Fruit fly (Drosophila melanogaster) whole organism, adult: Measurements from ENCODE around the gene Sf3b3.

Source experiments
- CG11617 ChIP-seq: fragments of 200-800 bp; sonication (Bioruptor generic); optimal IDR thresholded peaks from 2 replicates; lab custom pipeline; 2017; ENCODE audit warnings: mild to moderate bottlenecking, missing biosample characterization, missing genetic modification reagents, missing genetic modification characterization
- CG12768 ChIP-seq: fragments of 200-800 bp; sonication (Bioruptor generic); optimal IDR thresholded peaks from 2 replicates; lab custom pipeline; 2017; ENCODE audit warnings: missing biosample characterization, missing genetic modification characterization, mild to moderate bottlenecking, moderate library complexity, missing genetic modification reagents
- CG14711 ChIP-seq: fragments of 200-800 bp; sonication (Bioruptor generic); optimal IDR thresholded peaks from 2 replicates; lab custom pipeline; 2018; ENCODE audit warnings: missing biosample characterization, mild to moderate bottlenecking, missing genetic modification characterization, moderate library complexity
- CG1620 ChIP-seq: fragments of 200-800 bp; sonication (Bioruptor generic); optimal IDR thresholded peaks from 2 replicates; lab custom pipeline; 2016; ENCODE audit warnings: missing biosample characterization, missing genetic modification characterization
- CG33017 ChIP-seq: fragments of 200-800 bp; sonication (Bioruptor generic); optimal IDR thresholded peaks from 2 replicates; lab custom pipeline; 2018; ENCODE audit warnings: missing biosample characterization, mild to moderate bottlenecking, missing genetic modification characterization, moderate library complexity
- CG5204 ChIP-seq: fragments of 200-800 bp; sonication (Bioruptor generic); optimal IDR thresholded peaks from 2 replicates; lab custom pipeline; 2016; ENCODE audit warnings: missing biosample characterization, missing genetic modification characterization
- CG7045 ChIP-seq: fragments of 200-800 bp; sonication (Bioruptor generic); optimal IDR thresholded peaks from 2 replicates; lab custom pipeline; 2017; ENCODE audit warnings: missing biosample characterization, mild to moderate bottlenecking, missing genetic modification characterization
- CG7101 ChIP-seq: fragments of 200-800 bp; sonication (Bioruptor generic); optimal IDR thresholded peaks from 2 replicates; lab custom pipeline; 2018; ENCODE audit warnings: missing biosample characterization, mild to moderate bottlenecking, missing genetic modification characterization, moderate library complexity
- Clk ChIP-seq: fragments of 200-800 bp; sonication (Bioruptor generic); optimal IDR thresholded peaks from 2 replicates; lab custom pipeline; 2017; ENCODE audit warnings: missing biosample characterization, missing genetic modification characterization
- Crg-1 ChIP-seq: fragments of 200-800 bp; sonication (Bioruptor generic); optimal IDR thresholded peaks from 2 replicates; lab custom pipeline; 2016; ENCODE audit warnings: missing biosample characterization, missing genetic modification characterization
- Hr96 ChIP-seq: fragments of 200-800 bp; sonication (Bioruptor generic); optimal IDR thresholded peaks from 2 replicates; lab custom pipeline; 2016; ENCODE audit warnings: missing biosample characterization, missing genetic modification characterization
- Mnt ChIP-seq: fragments of 200-800 bp; sonication (Bioruptor generic); optimal IDR thresholded peaks from 2 replicates; lab custom pipeline; 2016; ENCODE audit warnings: missing biosample characterization, mild to moderate bottlenecking, missing genetic modification characterization
- bab1 ChIP-seq: fragments of 200-800 bp; sonication (Bioruptor generic); optimal IDR thresholded peaks from 3 replicates; lab custom pipeline; 2019; ENCODE audit warnings: missing biosample characterization, mild to moderate bottlenecking, missing genetic modification characterization, moderate library complexity
- cic ChIP-seq: fragments of 200-800 bp; sonication (Bioruptor generic); optimal IDR thresholded peaks from 2 replicates; lab custom pipeline; 2017; ENCODE audit warnings: missing biosample characterization, mild to moderate bottlenecking, missing genetic modification characterization, moderate library complexity
- cnc ChIP-seq, 2 experiments: fragments of >200 bp; optimal IDR thresholded peaks; 2 replicates each; lab custom pipeline; 2017
- kay ChIP-seq: fragments of 200-800 bp; sonication (Bioruptor generic); peaks from one replicate; lab custom pipeline; 2016; ENCODE audit warnings: missing biosample characterization, missing genetic modification characterization, borderline replicate concordance
- ovo ChIP-seq: fragments of 200-800 bp; sonication (Bioruptor generic); optimal IDR thresholded peaks from 2 replicates; lab custom pipeline; 2016; ENCODE audit warnings: missing biosample characterization, missing genetic modification characterization
- pad ChIP-seq: fragments of 200-800 bp; sonication (Bioruptor generic); optimal IDR thresholded peaks from 3 replicates; lab custom pipeline; 2017; ENCODE audit warnings: missing biosample characterization, missing genetic modification characterization, mild to moderate bottlenecking, moderate library complexity, missing genetic modification reagents
- tj ChIP-seq: fragments of 200-800 bp; sonication (Bioruptor generic); optimal IDR thresholded peaks from 3 replicates; lab custom pipeline; 2017; ENCODE audit warnings: missing biosample characterization, mild to moderate bottlenecking, missing genetic modification characterization, moderate library complexity
- toe ChIP-seq: fragments of 200-800 bp; sonication (Bioruptor generic); optimal IDR thresholded peaks from 2 replicates; lab custom pipeline; 2016; ENCODE audit warnings: missing biosample characterization, missing genetic modification characterization

Sf3b3 gene

DNA sequence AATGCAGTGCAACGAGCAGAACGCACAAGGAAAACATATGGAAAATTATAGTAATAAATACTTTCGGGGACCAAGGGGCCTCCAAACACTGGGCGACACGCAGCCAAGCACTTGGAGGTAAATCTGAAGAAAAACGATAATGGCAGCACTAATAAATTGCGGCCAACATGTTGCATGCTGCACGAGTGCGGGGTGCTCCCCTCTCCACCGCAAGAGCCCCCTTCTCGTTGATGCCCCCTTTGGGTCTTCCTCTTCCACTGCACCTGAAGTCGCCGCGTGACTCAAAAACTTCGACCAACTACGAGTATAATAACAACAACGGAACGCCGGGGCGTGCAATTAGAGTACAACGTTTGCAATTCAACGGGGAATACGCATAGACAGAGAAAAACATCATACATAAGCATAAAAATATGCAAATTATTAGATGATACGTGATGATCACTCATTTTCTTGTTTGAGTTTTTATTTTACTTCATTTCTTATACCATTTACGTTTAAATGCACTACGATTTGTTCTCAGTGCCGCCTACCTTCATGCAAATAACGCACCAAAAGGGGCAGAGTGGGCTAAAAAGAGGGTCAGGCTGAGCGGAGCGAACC is 31.2 kb downstream of the Sf3b3 start:
- no peak for TF ChIP-seq CG11617 (GFP tag; lab: Kevin White, UChicago)
- TF ChIP-seq cic (GFP tag; lab: Kevin White, UChicago), result no peak
- TF ChIP-seq kay (GFP tag; lab: Kevin White, UChicago), result no peak
- no peak for TF ChIP-seq tj
- TF ChIP-seq bab1 (GFP tag; lab: Kevin White, UChicago), result no peak
- no peak for TF ChIP-seq CG12768 (GFP tag; lab: Kevin White, UChicago)
- TF ChIP-seq CG7101 (tag; lab: Kevin White, UChicago), result no peak
- no peak for TF ChIP-seq Mnt (GFP tag; lab: Kevin White, UChicago)

DNA sequence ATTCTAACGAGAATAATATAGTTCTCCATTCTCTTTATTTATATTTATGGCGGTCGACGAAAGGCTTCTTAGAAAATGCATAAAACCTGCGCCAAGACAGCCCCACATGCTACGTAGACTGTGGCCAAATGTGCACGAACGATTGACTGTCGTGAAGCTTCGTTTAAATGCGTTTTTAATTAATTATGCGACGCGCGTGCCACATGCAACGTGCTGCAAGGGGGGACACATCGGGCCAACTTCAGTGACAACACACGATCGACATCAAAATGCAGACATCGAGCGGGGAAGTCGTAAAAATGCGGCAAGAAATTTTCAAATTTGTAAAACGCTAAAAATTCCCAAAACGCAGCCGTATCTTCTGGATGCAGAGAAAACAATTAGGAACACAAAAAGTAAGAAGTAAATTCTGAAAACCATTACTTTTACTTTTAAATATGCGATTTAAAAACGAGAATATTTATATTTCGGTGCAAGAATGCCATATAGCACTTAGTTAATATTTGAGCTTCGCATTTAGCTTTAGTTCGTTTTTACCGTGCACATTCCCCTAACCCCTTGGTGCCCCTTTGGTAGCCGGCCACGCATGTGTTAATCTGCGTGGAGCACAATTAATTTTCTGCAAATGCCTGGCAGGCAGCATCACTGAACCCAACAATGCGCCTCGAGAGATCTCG is 33.2 kb downstream of the Sf3b3 start:
- TF ChIP-seq toe, result no peak
- TF ChIP-seq CG5204, result no peak
- TF ChIP-seq Crg-1 (GFP tag; lab: Kevin White, UChicago), result no peak
- no peak for TF ChIP-seq cnc (optimal IDR thresholded peaks at IDR 0.05; lab: Kevin White, UChicago)
- no peak for TF ChIP-seq ovo
- no peak for TF ChIP-seq bab1 (GFP tag; lab: Kevin White, UChicago)
- TF ChIP-seq pad (GFP tag; lab: Kevin White, UChicago), result no peak
- TF ChIP-seq kay (GFP tag; lab: Kevin White, UChicago), result no peak
- no peak for TF ChIP-seq CG7101 (tag; lab: Kevin White, UChicago)
- no peak for TF ChIP-seq CG12768 (GFP tag; lab: Kevin White, UChicago)
- TF ChIP-seq cic (GFP tag; lab: Kevin White, UChicago), result no peak
- no peak for TF ChIP-seq CG14711 (tag; lab: Kevin White, UChicago)
- TF ChIP-seq Clk (GFP tag; lab: Kevin White, UChicago), result no peak
- TF ChIP-seq Mnt (GFP tag; lab: Kevin White, UChicago), result no peak
- no peak for TF ChIP-seq CG11617 (GFP tag; lab: Kevin White, UChicago)
- no peak for TF ChIP-seq CG1620 (GFP tag; lab: Kevin White, UChicago)

DNA sequence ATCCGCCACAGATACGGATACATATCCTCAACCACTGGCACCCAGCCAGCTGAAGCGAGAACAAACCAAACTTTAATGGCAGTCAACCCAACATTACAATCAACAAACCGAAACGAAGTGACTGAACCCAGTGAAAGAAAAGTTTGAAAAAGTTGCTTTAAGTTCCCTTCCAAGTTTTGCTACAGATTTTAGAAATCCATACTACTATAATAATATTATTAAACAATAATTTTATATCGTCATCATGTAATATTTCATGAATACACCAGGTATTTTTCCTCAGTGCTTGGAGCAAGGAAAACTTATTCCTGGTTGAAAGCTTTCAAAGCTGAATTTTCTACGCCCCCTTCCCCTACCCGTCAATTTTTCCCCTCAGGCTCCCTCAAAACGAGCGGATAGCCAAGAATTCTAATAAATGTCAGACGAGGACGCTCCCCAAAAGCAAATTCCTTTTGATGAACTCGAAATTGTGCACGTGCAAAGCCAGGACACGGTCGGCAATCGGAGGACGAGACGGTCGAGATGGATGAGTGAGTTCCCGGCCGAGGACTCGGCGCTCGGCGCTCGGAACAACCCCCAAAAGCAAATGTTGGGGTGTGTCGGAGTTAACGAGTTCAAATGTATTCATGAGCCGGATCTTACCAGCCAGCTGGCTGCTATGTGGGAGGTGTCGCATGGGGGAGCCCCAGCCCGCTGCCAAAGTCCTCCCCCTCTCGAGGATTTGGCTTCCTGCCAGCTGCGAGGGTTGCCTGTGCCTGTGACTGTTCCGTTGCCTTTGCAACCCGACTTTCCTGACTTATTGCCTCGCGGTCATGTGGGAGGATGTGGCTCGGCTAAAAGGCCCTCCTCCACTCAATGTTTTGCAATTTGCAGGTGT is 36.0 kb downstream of the Sf3b3 start:
- no peak for TF ChIP-seq ovo
- no peak for TF ChIP-seq cnc (optimal IDR thresholded peaks at IDR 0.05; lab: Kevin White, UChicago)
- no peak for TF ChIP-seq Clk (GFP tag; lab: Kevin White, UChicago)
- TF ChIP-seq CG1620 (GFP tag; lab: Kevin White, UChicago), result no peak
- no peak for TF ChIP-seq cic (GFP tag; lab: Kevin White, UChicago)
- no peak for TF ChIP-seq CG14711 (tag; lab: Kevin White, UChicago)
- TF ChIP-seq kay (GFP tag; lab: Kevin White, UChicago), result no peak
- no peak for TF ChIP-seq bab1 (GFP tag; lab: Kevin White, UChicago)
- TF ChIP-seq CG5204, result no peak
- TF ChIP-seq CG11617 (GFP tag; lab: Kevin White, UChicago), result no peak
- TF ChIP-seq CG7101 (tag; lab: Kevin White, UChicago), result no peak
- TF ChIP-seq CG33017 (tag; lab: Kevin White, UChicago), result no peak
- TF ChIP-seq CG12768 (GFP tag; lab: Kevin White, UChicago), result no peak
- no peak for TF ChIP-seq tj
- no peak for TF ChIP-seq toe
- TF ChIP-seq Crg-1 (GFP tag; lab: Kevin White, UChicago), result no peak
- no peak for TF ChIP-seq CG7045 (GFP tag; lab: Kevin White, UChicago)
- TF ChIP-seq Mnt (GFP tag; lab: Kevin White, UChicago), result no peak

DNA sequence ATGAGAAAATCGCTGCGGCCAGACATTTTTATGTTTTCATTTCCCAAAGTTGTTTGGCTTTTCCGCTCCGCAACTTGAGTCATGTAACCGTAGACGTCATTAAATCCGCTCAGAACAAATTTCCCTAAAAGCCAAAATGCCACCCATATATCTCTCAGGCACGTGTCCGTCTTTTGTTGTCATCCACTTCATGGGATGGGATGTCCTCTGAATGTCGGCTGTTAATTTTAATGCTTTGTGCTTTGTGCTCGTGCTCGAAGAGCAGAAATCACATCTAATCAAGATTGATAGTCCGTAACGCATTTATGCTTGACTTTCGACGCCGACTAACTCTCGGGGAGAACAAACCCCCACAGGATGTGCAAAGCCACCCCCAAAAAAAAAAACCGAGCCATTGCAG is 38.2 kb downstream of the Sf3b3 start:
- TF ChIP-seq CG5204 (no peak), tj (no peak), cic (GFP tag; lab: Kevin White, UChicago) (no peak), pad (GFP tag; lab: Kevin White, UChicago) (no peak), Mnt (GFP tag; lab: Kevin White, UChicago) (no peak), CG7045 (GFP tag; lab: Kevin White, UChicago) (no peak), CG1620 (GFP tag; lab: Kevin White, UChicago) (no peak), CG11617 (GFP tag; lab: Kevin White, UChicago) (no peak), Crg-1 (GFP tag; lab: Kevin White, UChicago) (no peak), Clk (GFP tag; lab: Kevin White, UChicago) (no peak), Hr96 (GFP tag; lab: Kevin White, UChicago) (no peak), ovo (no peak), kay (GFP tag; lab: Kevin White, UChicago) (no peak), CG33017 (tag; lab: Kevin White, UChicago) (no peak), CG14711 (tag; lab: Kevin White, UChicago) (no peak), CG12768 (GFP tag; lab: Kevin White, UChicago) (no peak)

DNA sequence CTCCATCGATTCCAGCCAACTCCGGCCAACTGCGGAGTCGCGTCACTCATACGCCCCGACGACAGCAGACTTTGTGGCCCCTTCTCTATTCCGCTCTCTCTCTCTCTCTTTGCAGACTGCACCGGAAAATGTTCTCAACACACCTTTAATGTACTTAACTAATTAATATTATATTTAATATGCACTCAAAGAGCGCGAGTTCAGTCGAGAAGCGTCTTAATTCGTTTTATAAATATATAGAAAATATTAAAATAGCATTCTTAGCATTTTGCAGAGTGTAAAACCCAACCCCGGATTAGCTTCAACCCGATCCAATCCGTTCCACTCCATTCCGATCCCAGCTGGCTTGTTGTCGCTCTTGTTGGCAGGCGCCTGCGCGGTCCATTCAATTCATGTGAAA is 38.7 kb downstream of the Sf3b3 start:
- TF ChIP-seq Mnt (GFP tag; lab: Kevin White, UChicago), result no peak
- TF ChIP-seq CG5204, result no peak
- TF ChIP-seq Hr96 (GFP tag; lab: Kevin White, UChicago), result no peak
- TF ChIP-seq toe, result no peak
- TF ChIP-seq tj, result no peak
- no peak for TF ChIP-seq pad (GFP tag; lab: Kevin White, UChicago)
- no peak for TF ChIP-seq Clk (GFP tag; lab: Kevin White, UChicago)
- TF ChIP-seq CG11617 (GFP tag; lab: Kevin White, UChicago), result no peak
- TF ChIP-seq CG33017 (tag; lab: Kevin White, UChicago), result no peak
- no peak for TF ChIP-seq Crg-1 (GFP tag; lab: Kevin White, UChicago)
- no peak for TF ChIP-seq kay (GFP tag; lab: Kevin White, UChicago)
- no peak for TF ChIP-seq bab1 (GFP tag; lab: Kevin White, UChicago)
- no peak for TF ChIP-seq CG1620 (GFP tag; lab: Kevin White, UChicago)
- TF ChIP-seq CG7101 (tag; lab: Kevin White, UChicago), result no peak
